Worm (Caenorhabditis elegans) whole organism, L3 larva: Measurements from ENCODE around the gene nipi-4.

ENCODE experiments used
- R02D3.7 ChIP-seq: fragments of 150-350 bp; optimal IDR thresholded peaks from 2 replicates; lab custom pipeline; 2014; ENCODE audit warnings: missing biosample characterization, missing genetic modification characterization
- ZK546.5 ChIP-seq: sonication (generic microtip); optimal IDR thresholded peaks from 2 replicates; lab custom pipeline; 2017; ENCODE audit warnings: missing biosample characterization, missing genetic modification characterization
- aly-2 ChIP-seq: fragments of 150-350 bp; optimal IDR thresholded peaks from 2 replicates; lab custom pipeline; 2014; ENCODE audit warnings: missing biosample characterization, missing genetic modification characterization
- ama-1 ChIP-seq: fragments of 150-350 bp; optimal IDR thresholded peaks from 2 replicates; lab custom pipeline; 2018
- ceh-16 ChIP-seq: sonication (generic microtip); optimal IDR thresholded peaks from 2 replicates; lab custom pipeline; 2017; ENCODE audit warnings: missing biosample characterization, missing genetic modification characterization
- ceh-28 ChIP-seq: fragments of 150-350 bp; optimal IDR thresholded peaks from 2 replicates; lab custom pipeline; 2014; ENCODE audit warnings: missing biosample characterization, missing genetic modification reagents, missing genetic modification characterization
- ceh-9 ChIP-seq: sonication (generic microtip); optimal IDR thresholded peaks from 2 replicates; lab custom pipeline; 2018; ENCODE audit warnings: missing biosample characterization, missing genetic modification characterization
- daf-12 ChIP-seq: fragments of 150-350 bp; optimal IDR thresholded peaks from 2 replicates; lab custom pipeline; 2014; ENCODE audit warnings: missing biosample characterization, missing genetic modification reagents, missing genetic modification characterization
- egl-27 ChIP-seq: sonication (generic microtip); optimal IDR thresholded peaks from 4 replicates; lab custom pipeline; 2017; ENCODE audit warnings: missing biosample characterization, missing genetic modification reagents, missing genetic modification characterization
- egl-5 ChIP-seq: fragments of 150-350 bp; optimal IDR thresholded peaks from 2 replicates; lab custom pipeline; 2017; ENCODE audit warnings: missing biosample characterization, missing genetic modification reagents, missing genetic modification characterization, inconsistent platforms
- elt-2 ChIP-seq: sonication (generic microtip); optimal IDR thresholded peaks from 2 replicates; lab custom pipeline; 2016; ENCODE audit warnings: missing genetic modification reagents, mild to moderate bottlenecking, missing genetic modification characterization, missing compliant biosample characterization
- eor-1 ChIP-seq, 2 experiments: fragments of 150-350 bp; optimal IDR thresholded peaks; 2 replicates each; lab custom pipeline; 2014 to 2018; ENCODE audit warnings: missing biosample characterization in 2 of 2, missing genetic modification characterization in 2 of 2
- fkh-10 ChIP-seq: sonication (generic microtip); optimal IDR thresholded peaks from 2 replicates; lab custom pipeline; 2017; ENCODE audit warnings: missing biosample characterization, missing genetic modification reagents, missing genetic modification characterization
- fos-1 ChIP-seq: fragments of 150-350 bp; optimal IDR thresholded peaks from 2 replicates; lab custom pipeline; 2014; ENCODE audit warnings: missing biosample characterization, missing genetic modification characterization
- jun-1 ChIP-seq: fragments of 150-350 bp; optimal IDR thresholded peaks from 2 replicates; lab custom pipeline; 2014; ENCODE audit warnings: missing biosample characterization, missing genetic modification reagents, missing genetic modification characterization
- lin-15B ChIP-seq: fragments of 150-350 bp; optimal IDR thresholded peaks from 2 replicates; lab custom pipeline; 2014; ENCODE audit warnings: missing biosample characterization, missing genetic modification characterization
- lin-39 ChIP-seq: fragments of 150-350 bp; optimal IDR thresholded peaks from 2 replicates; lab custom pipeline; 2018; ENCODE audit warnings: missing biosample characterization, missing genetic modification reagents, missing genetic modification characterization
- lsy-12 ChIP-seq: sonication (generic microtip); optimal IDR thresholded peaks from 2 replicates; lab custom pipeline; 2016; ENCODE audit warnings: mild to moderate bottlenecking, missing genetic modification characterization, missing compliant biosample characterization
- mdl-1 ChIP-seq: fragments of 150-350 bp; optimal IDR thresholded peaks from 2 replicates; lab custom pipeline; 2014; ENCODE audit warnings: missing biosample characterization, missing genetic modification characterization
- mml-1 ChIP-seq: fragments of 150-350 bp; sonication (generic microtip); optimal IDR thresholded peaks from 3 replicates; lab custom pipeline; 2014; ENCODE audit warnings: missing biosample characterization, missing genetic modification characterization
- nfya-1 ChIP-seq: sonication (generic microtip); optimal IDR thresholded peaks from 2 replicates; lab custom pipeline; 2017; ENCODE audit warnings: missing genetic modification characterization, mild to moderate bottlenecking, missing compliant biosample characterization, antibody characterized with exemption, moderate library complexity; ENCODE audit not compliant: insufficient read depth
- nhr-12 ChIP-seq: fragments of 150-350 bp; optimal IDR thresholded peaks from 2 replicates; lab custom pipeline; 2014; ENCODE audit warnings: missing biosample characterization, missing genetic modification characterization
- nhr-23 ChIP-seq: fragments of 150-350 bp; optimal IDR thresholded peaks from 2 replicates; lab custom pipeline; 2014; ENCODE audit warnings: missing biosample characterization, missing genetic modification reagents, missing genetic modification characterization
- nhr-43 ChIP-seq: sonication (generic microtip); optimal IDR thresholded peaks from 2 replicates; lab custom pipeline; 2016; ENCODE audit warnings: mild to moderate bottlenecking, missing genetic modification characterization, missing compliant biosample characterization; ENCODE audit not compliant: poor library complexity, severe bottlenecking
- nhr-67 ChIP-seq: fragments of 150-350 bp; optimal IDR thresholded peaks from 2 replicates; lab custom pipeline; 2014; ENCODE audit warnings: missing biosample characterization, missing genetic modification characterization
- nhr-76 ChIP-seq: fragments of 150-350 bp; sonication (generic microtip); optimal IDR thresholded peaks from 5 replicates; lab custom pipeline; 2014; ENCODE audit warnings: missing biosample characterization, missing genetic modification characterization
- nhr-77 ChIP-seq: fragments of 150-350 bp; optimal IDR thresholded peaks from 2 replicates; lab custom pipeline; 2014; ENCODE audit warnings: missing biosample characterization, missing genetic modification characterization
- pha-4 ChIP-seq: fragments of 150-350 bp; optimal IDR thresholded peaks from 2 replicates; lab custom pipeline; 2014; ENCODE audit warnings: missing biosample characterization, missing genetic modification reagents, missing genetic modification characterization
- pqm-1 ChIP-seq: fragments of 150-350 bp; optimal IDR thresholded peaks from 2 replicates; lab custom pipeline; 2017; ENCODE audit warnings: missing biosample characterization, missing genetic modification characterization, inconsistent platforms
- snpc-4 ChIP-seq: fragments of 150-350 bp; optimal IDR thresholded peaks from 2 replicates; lab custom pipeline; 2014; ENCODE audit warnings: missing biosample characterization, missing genetic modification characterization
- unc-39 ChIP-seq: sonication (generic microtip); optimal IDR thresholded peaks from 4 replicates; lab custom pipeline; 2017; ENCODE audit warnings: missing biosample characterization, missing genetic modification characterization
- unc-62 ChIP-seq: fragments of 150-350 bp; sonication (generic microtip); optimal IDR thresholded peaks from 4 replicates; lab custom pipeline; 2014; ENCODE audit warnings: missing biosample characterization, missing genetic modification reagents, missing genetic modification characterization
- zag-1 ChIP-seq: fragments of 150-350 bp; optimal IDR thresholded peaks from 2 replicates; lab custom pipeline; 2014; ENCODE audit warnings: missing biosample characterization, missing genetic modification characterization
- ztf-11 ChIP-seq: fragments of 150-350 bp; optimal IDR thresholded peaks from 2 replicates; lab custom pipeline; 2014; ENCODE audit warnings: missing biosample characterization, missing genetic modification characterization

nipi-4 gene

DNA sequence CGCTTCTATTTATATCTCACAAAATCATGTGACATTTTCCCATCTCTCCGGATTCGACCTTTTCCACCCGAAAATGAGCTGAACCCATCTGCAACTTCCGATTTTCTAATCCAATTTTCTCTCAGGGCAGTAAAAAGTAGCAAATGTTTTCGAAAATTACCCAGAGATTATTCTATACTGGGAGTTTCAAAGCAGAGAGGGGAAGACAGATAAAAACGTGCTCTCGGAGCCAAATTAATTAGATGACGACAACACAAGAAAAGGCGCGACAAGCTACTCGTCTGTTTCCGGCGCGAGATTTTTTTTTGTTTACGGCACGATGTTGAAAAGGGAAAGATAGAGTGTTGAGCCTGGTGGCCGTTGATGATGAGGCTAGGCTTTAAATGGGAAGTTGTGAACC is 13.8 kb upstream of the nipi-4 start:
- TF ChIP-seq ceh-9 (no peak), lin-39 (tag; lab: Kevin White, UChicago) (peak; percentile 12), egl-27 (tag; lab: Kevin White, UChicago) (no peak), nhr-76 (no peak), pqm-1 (tag; lab: Kevin White, UChicago) (no peak)
- TF ChIP-seq, all 47 proteins: peak for 1

DNA sequence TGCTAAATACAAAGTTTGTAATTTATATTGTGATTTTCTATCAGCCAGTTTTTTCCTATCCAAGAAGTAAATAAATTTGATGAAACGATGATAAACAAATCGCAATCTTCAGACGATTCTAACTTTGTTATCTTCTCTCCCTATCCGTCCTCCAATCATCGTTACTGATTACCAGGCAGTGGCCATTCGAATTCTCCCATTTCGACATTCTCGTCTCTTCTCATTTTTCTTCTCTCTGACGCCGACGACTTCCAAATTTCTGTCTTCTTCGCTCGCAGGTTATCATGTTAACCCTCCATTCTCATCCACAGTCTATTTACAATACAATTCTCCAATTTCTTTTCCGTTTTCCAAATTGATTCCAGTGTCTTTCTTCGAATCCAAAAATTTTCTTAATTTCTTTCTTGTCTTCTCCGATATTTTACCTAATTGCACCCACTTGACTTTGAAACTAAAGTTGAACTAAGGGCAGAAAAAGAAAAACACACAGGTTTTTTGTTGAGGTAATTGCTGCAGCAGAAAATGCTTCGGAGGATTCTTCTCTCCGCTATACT is 7.9 kb upstream of the nipi-4 start, which contains the start of gene F40A3.2:
Gene F40A3.2, plus strand, starts transcription at position 504 of the 554 bp plus-strand sequence.
- TF ChIP-seq ama-1 (lab: Kevin White, UChicago) (peak; percentile 27), fos-1 (tag; lab: Kevin White, UChicago) (no peak)

DNA sequence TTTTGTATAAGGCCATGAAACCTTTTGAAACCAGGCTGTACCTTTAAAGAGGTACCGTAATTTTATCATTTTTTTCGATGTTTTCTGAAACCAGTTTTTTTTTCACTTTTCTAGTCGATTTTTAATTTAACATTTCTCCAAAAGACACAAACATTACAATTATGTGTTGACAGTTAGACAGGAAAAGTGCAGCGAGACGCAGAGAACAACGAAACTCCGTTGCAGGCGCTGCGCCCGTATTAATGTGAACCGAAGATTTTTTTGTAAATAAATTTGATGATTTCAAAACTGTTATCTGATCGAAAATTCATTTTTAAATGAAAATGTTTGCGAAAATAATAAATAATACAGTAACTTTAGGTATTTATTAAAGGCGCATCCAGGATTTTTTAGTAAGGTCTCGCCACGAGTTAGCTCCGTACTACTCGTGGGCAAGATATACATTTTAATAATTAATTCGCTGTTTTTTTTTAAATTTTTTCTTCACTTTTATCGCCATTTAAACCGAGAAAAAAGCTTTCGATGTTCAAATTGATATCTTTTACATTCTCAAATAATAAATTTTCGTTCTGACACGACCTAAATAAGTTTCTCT is 6.4 kb upstream of the nipi-4 start, which contains the start of gene F40A3.3:
Gene F40A3.3, plus strand, starts transcription at position 564 of the 595 bp plus-strand sequence.
- TF ChIP-seq pha-4 (tag; lab: Kevin White, UChicago), result peak; percentile 70
- no peak for TF ChIP-seq ZK546.5 (tag; lab: Kevin White, UChicago)
- no peak for TF ChIP-seq jun-1
- no peak for TF ChIP-seq ama-1 (lab: Kevin White, UChicago)
- peak; percentile 25 for TF ChIP-seq nfya-1
- peak; percentile 17 for TF ChIP-seq elt-2 (tag; lab: Kevin White, UChicago)

DNA sequence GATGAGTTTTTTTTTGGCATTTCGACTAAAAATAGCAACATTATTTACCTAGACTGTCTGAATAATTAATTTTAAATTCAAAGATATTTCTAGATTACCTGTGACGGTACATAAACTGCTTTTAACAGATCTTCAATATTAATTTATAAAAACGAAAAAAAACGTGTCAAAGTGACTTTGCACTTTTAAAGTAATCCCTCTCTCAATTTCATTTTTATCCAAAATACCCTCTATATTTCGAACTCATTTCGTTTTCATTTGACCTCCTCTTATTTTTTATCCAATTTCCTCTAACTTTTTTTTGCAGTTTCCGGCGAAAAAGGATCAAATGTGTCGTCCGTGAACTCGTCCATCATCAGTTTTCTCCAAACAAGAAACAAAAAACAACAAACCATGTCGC is 4.8 kb upstream of the nipi-4 start, which contains the start of gene F40A3.4:
Gene F40A3.4, plus strand, starts transcription at position 301 of the 400 bp plus-strand sequence.
- TF ChIP-seq unc-62 (GFP tag; lab: Kevin White, UChicago) (no peak), lsy-12 (no peak), eor-1 (tag; optimal IDR thresholded peaks at IDR 0.05; lab: Kevin White, UChicago) (no peak), R02D3.7 (tag; lab: Kevin White, UChicago) (no peak), egl-27 (tag; lab: Kevin White, UChicago) (no peak), ztf-11 (tag; lab: Kevin White, UChicago) (no peak), ama-1 (lab: Kevin White, UChicago) (no peak), zag-1 (tag; lab: Kevin White, UChicago) (no peak), unc-39 (tag; lab: Kevin White, UChicago) (no peak), nhr-12 (tag; lab: Kevin White, UChicago) (no peak), daf-12 (no peak), pha-4 (tag; lab: Kevin White, UChicago) (no peak), nhr-23 (no peak), ceh-28 (tag; lab: Kevin White, UChicago) (no peak), lin-39 (tag; lab: Kevin White, UChicago) (no peak), fos-1 (tag; lab: Kevin White, UChicago) (no peak), egl-5 (tag; lab: Kevin White, UChicago) (no peak), lin-15B (tag; lab: Kevin White, UChicago) (no peak), mml-1 (tag; lab: Kevin White, UChicago) (no peak), nfya-1 (no peak)

DNA sequence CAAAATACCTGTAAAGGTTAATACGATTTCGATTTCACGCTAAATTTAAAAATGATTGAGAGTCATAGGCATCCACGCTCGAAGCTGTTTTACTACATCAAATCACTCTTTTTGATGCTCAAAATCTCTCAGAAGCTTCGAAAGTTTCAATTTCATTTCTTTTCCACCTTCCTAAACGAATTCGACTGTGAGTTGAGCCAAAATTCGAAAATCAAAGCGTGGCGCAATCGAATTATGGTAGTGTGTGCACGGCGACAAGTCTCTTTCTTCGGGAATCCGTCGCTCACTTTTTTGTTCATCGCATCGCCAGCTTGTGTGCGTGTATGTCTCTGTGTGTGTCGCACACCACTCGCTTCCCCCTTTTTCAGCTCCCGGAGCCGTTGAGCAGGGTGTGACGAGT is 2.3 kb upstream of the nipi-4 start:
- TF ChIP-seq fkh-10 (GFP tag; lab: Kevin White, UChicago) (peak; percentile 58), lsy-12 (no peak)

DNA sequence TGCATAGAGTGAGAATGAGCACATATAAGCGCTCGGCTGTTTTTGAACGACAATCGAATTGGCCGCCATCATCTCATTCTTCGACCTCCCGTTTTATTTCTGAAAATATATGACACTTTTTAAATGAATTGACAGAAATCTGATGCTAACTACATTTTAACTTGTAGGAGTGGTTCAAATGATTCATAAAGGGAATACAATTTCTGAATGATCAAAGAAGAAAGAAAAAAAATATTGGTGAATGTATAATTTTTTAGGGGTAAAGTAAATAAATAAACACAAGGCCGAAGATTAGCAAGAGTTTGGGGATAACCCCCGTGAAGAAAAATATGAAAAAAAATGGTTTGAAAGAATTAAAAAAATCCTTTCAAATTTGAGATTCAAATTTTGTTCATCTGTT is 5.9 kb downstream of the nipi-4 start, which contains the start of gene C37C3.11:
Gene C37C3.11, minus strand, starts transcription at position 101 of the 400 bp plus-strand sequence.
- TF ChIP-seq nhr-43 (tag; lab: Kevin White, UChicago) (no peak), elt-2 (tag; lab: Kevin White, UChicago) (no peak), snpc-4 (tag; lab: Kevin White, UChicago) (no peak), ceh-9 (no peak), nfya-1 (no peak), mdl-1 (no peak), ceh-16 (tag; lab: Kevin White, UChicago) (no peak), nhr-67 (tag; lab: Kevin White, UChicago) (no peak), nhr-12 (tag; lab: Kevin White, UChicago) (no peak), R02D3.7 (tag; lab: Kevin White, UChicago) (no peak), nhr-77 (no peak), ama-1 (lab: Kevin White, UChicago) (no peak), unc-62 (GFP tag; lab: Kevin White, UChicago) (no peak), mml-1 (tag; lab: Kevin White, UChicago) (no peak), aly-2 (tag; lab: Kevin White, UChicago) (no peak), zag-1 (tag; lab: Kevin White, UChicago) (no peak)
- TF ChIP-seq, all 47 proteins: peak for 0
